Worm (Caenorhabditis elegans) whole organism, mixed stage, embryonic: ENCODE data around the gene pnp-1.

Source experiments
- M03D4.4 ChIP-seq: sonication (generic microtip); optimal IDR thresholded peaks from 2 replicates; lab custom pipeline; 2017; ENCODE audit warnings: mild to moderate bottlenecking, missing genetic modification characterization, missing compliant biosample characterization
- ceh-83 ChIP-seq: fragments of 200-800 bp; sonication (Bioruptor generic); optimal IDR thresholded peaks from 2 replicates; lab custom pipeline; 2018; ENCODE audit warnings: mild to moderate bottlenecking, missing genetic modification characterization, missing compliant biosample characterization
- ces-1 ChIP-seq: fragments of 150-350 bp; optimal IDR thresholded peaks from 2 replicates; lab custom pipeline; 2014; ENCODE audit warnings: missing biosample characterization, missing genetic modification reagents, missing genetic modification characterization
- drap-1 ChIP-seq: fragments of 200-800 bp; sonication (Bioruptor generic); optimal IDR thresholded peaks from 3 replicates; lab custom pipeline; 2018; ENCODE audit warnings: mild to moderate bottlenecking, missing genetic modification characterization, missing compliant biosample characterization
- elt-1 ChIP-seq: sonication (generic microtip); optimal IDR thresholded peaks from 2 replicates; lab custom pipeline; 2017; ENCODE audit warnings: missing genetic modification characterization, mild to moderate bottlenecking, missing compliant biosample characterization, antibody characterized with exemption, moderate library complexity, borderline replicate concordance; ENCODE audit not compliant: insufficient read depth
- elt-3 ChIP-seq: fragments of 150-350 bp; optimal IDR thresholded peaks from 2 replicates; lab custom pipeline; 2014; ENCODE audit warnings: missing biosample characterization, missing genetic modification characterization
- flh-1 ChIP-seq: fragments of 200-800 bp; sonication (Bioruptor generic); optimal IDR thresholded peaks from 2 replicates; lab custom pipeline; 2018; ENCODE audit warnings: mild to moderate bottlenecking, missing genetic modification characterization, moderate library complexity, missing compliant biosample characterization
- ham-2 ChIP-seq: fragments of 200-800 bp; sonication (Bioruptor generic); optimal IDR thresholded peaks from 2 replicates; lab custom pipeline; 2018; ENCODE audit warnings: mild to moderate bottlenecking, missing genetic modification characterization, missing compliant biosample characterization
- lin-32 ChIP-seq: fragments of 200-800 bp; sonication (Bioruptor generic); optimal IDR thresholded peaks from 2 replicates; lab custom pipeline; 2018; ENCODE audit warnings: mild to moderate bottlenecking, missing genetic modification characterization, missing compliant biosample characterization
- lsy-2 ChIP-seq: fragments of 150-350 bp; optimal IDR thresholded peaks from 2 replicates; lab custom pipeline; 2014; ENCODE audit warnings: missing biosample characterization, missing genetic modification characterization
- mab-5 ChIP-seq: fragments of 150-350 bp; optimal IDR thresholded peaks from 2 replicates; lab custom pipeline; 2014; ENCODE audit warnings: missing biosample characterization, missing genetic modification characterization
- mep-1 ChIP-seq: fragments of 150-350 bp; optimal IDR thresholded peaks from 2 replicates; lab custom pipeline; 2017; ENCODE audit warnings: missing biosample characterization, missing genetic modification reagents, missing genetic modification characterization, inconsistent platforms
- nhr-12 ChIP-seq: fragments of 150-350 bp; optimal IDR thresholded peaks from 2 replicates; lab custom pipeline; 2014; ENCODE audit warnings: missing biosample characterization, missing genetic modification characterization
- nhr-2 ChIP-seq: fragments of 150-350 bp; optimal IDR thresholded peaks from 2 replicates; lab custom pipeline; 2014; ENCODE audit warnings: missing biosample characterization, missing genetic modification characterization
- nhr-28 ChIP-seq: fragments of 150-350 bp; optimal IDR thresholded peaks from 2 replicates; lab custom pipeline; 2014; ENCODE audit warnings: missing biosample characterization, missing genetic modification characterization
- nhr-76 ChIP-seq: sonication (generic microtip); optimal IDR thresholded peaks from 2 replicates; lab custom pipeline; 2017; ENCODE audit warnings: missing biosample characterization, missing genetic modification characterization
- pha-4 ChIP-seq: fragments of 150-350 bp; optimal IDR thresholded peaks from 2 replicates; lab custom pipeline; 2018; ENCODE audit warnings: missing biosample characterization, missing genetic modification reagents, missing genetic modification characterization
- sem-2 ChIP-seq: fragments of 200-800 bp; sonication (Bioruptor generic); optimal IDR thresholded peaks from 2 replicates; lab custom pipeline; 2018; ENCODE audit warnings: mild to moderate bottlenecking, missing genetic modification characterization, missing compliant biosample characterization
- snpc-4 ChIP-seq: fragments of 150-350 bp; optimal IDR thresholded peaks from 2 replicates; lab custom pipeline; 2014; ENCODE audit warnings: missing biosample characterization, missing genetic modification characterization
- sptf-1 ChIP-seq: sonication (generic microtip); optimal IDR thresholded peaks from 2 replicates; lab custom pipeline; 2017; ENCODE audit warnings: mild to moderate bottlenecking, missing genetic modification characterization, moderate library complexity, missing compliant biosample characterization
- unc-39 ChIP-seq: fragments of 150-350 bp; optimal IDR thresholded peaks from 2 replicates; lab custom pipeline; 2014; ENCODE audit warnings: missing biosample characterization, missing genetic modification characterization
- unc-62 ChIP-seq: fragments of 150-350 bp; optimal IDR thresholded peaks from 2 replicates; lab custom pipeline; 2014; ENCODE audit warnings: missing biosample characterization, missing genetic modification reagents, missing genetic modification characterization
- zip-8 ChIP-seq: fragments of 150-350 bp; optimal IDR thresholded peaks from 2 replicates; lab custom pipeline; 2014; ENCODE audit warnings: missing biosample characterization, missing genetic modification characterization
- ztf-11 ChIP-seq: fragments of 150-350 bp; optimal IDR thresholded peaks from 2 replicates; lab custom pipeline; 2014; ENCODE audit warnings: missing biosample characterization, missing genetic modification characterization

The pnp-1 gene

DNA sequence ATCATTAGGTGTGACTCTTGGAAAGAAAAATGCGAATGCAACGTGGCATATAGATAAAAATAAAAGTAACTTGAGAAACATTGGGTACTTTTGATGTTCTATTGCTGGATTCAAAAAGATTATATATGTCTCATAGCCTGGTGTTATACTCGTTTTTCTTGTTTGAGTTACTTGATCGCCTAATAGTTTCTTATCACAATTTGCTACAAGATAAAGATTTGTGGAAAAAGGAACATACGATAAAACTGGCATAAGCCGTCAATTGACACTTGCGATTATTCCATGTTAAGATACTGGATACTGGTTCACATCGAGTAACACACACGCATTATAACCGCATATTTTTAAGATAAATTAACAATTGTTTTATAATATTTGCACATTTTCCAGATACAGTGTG, 45.6 kb downstream of the pnp-1 start, which contains the start of gene grl-19:
grl-19 (minus strand) TSS at position 101 of the 400 bp plus-strand sequence.
- TF ChIP-seq pha-4 (no peak), drap-1 (GFP tag; lab: Kevin White, UChicago) (no peak), unc-39 (tag; lab: Kevin White, UChicago) (no peak), elt-1 (tag; lab: Kevin White, UChicago) (no peak), nhr-2 (tag; lab: Kevin White, UChicago) (no peak), M03D4.4 (tag; lab: Kevin White, UChicago) (no peak), elt-3 (tag; lab: Kevin White, UChicago) (no peak), flh-1 (GFP tag; lab: Kevin White, UChicago) (no peak), lsy-2 (tag; lab: Kevin White, UChicago) (no peak), sptf-1 (tag; lab: Kevin White, UChicago) (no peak), nhr-28 (no peak), ceh-83 (GFP tag; lab: Kevin White, UChicago) (no peak), lin-32 (GFP tag; lab: Kevin White, UChicago) (no peak), ztf-11 (tag; lab: Kevin White, UChicago) (no peak), nhr-76 (tag; lab: Kevin White, UChicago) (no peak), mab-5 (tag; lab: Kevin White, UChicago) (no peak)

DNA sequence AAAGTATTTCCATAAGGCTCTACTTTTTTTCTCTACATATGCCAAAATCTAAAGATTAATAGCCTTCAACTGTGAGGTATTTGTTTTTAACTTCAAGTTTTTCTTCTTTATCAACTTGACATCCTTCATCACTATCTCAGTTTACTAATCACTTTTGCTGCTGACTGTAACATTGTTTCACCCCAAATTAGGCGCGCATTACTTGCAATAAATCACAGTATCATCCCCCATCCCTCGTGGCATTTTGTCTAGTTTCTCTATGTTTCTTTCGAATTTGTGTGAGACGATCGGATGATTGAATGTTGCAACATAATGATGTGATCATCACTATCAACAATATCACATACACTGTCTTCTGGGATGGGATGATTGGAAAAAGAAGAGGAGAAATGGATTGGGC, 50.6 kb downstream of the pnp-1 start:
- TF ChIP-seq elt-3 (tag; lab: Kevin White, UChicago) (peak; percentile 7), nhr-28 (no peak), ham-2 (no peak)

- TF ChIP-seq unc-39 (tag; lab: Kevin White, UChicago) (no peak), sem-2 (GFP tag; lab: Kevin White, UChicago) (no peak), ces-1 (GFP tag; lab: Kevin White, UChicago) (no peak), mep-1 (tag; lab: Kevin White, UChicago) (no peak), elt-3 (tag; lab: Kevin White, UChicago) (no peak), unc-62 (no peak), snpc-4 (no peak), nhr-12 (tag; lab: Kevin White, UChicago) (no peak)
Observed at ce11 chrIV:244843-245242, 53.3 kb downstream of the pnp-1 start, which contains the start of gene aass-1. aass-1 (plus strand) TSS chrIV:245143.

ce11 chrIV:244278-244677, 53.8 kb downstream of the pnp-1 start:
- TF ChIP-seq nhr-28 (no peak), M03D4.4 (tag; lab: Kevin White, UChicago) (no peak), ham-2 (no peak), elt-3 (tag; lab: Kevin White, UChicago) (no peak), zip-8 (tag; lab: Kevin White, UChicago) (peak; percentile 86), elt-1 (tag; lab: Kevin White, UChicago) (no peak), unc-62 (no peak), mab-5 (tag; lab: Kevin White, UChicago) (no peak)
